Fruit fly (Drosophila melanogaster) Kc167 (cell line): ENCODE measurements around the gene CG6724.

Experiments used
- Myc ChIP-seq: fragments of >200 bp; optimal IDR thresholded peaks from 2 replicates; lab custom pipeline; 2017; ENCODE audit warnings: missing external identifiers
- Sin3A ChIP-seq: fragments of >200 bp; optimal IDR thresholded peaks from 2 replicates; lab custom pipeline; 2018; ENCODE audit warnings: missing external identifiers
- h ChIP-seq: fragments of >200 bp; optimal IDR thresholded peaks from 3 replicates; lab custom pipeline; 2018; ENCODE audit warnings: missing external identifiers
- insv ChIP-seq: fragments of >200 bp; optimal IDR thresholded peaks from 3 replicates; lab custom pipeline; 2018; ENCODE audit warnings: missing external identifiers
- psq ChIP-seq: fragments of >200 bp; optimal IDR thresholded peaks from 2 replicates; lab custom pipeline; 2017; ENCODE audit warnings: missing external identifiers
- ttk ChIP-seq: sonication (Bioruptor generic); optimal IDR thresholded peaks from 2 replicates; lab custom pipeline; 2017; ENCODE audit warnings: missing external identifiers

dm6 chr2L:10756049-10756448 is 13.7 kb downstream of the CG6724 start, which contains the start of gene CG17124:
- TF ChIP-seq insv (lab: Kevin White, UChicago) (no peak), h (no peak), Myc (lab: Kevin White, UChicago) (no peak), psq (no peak), ttk (lab: Kevin White, UChicago) (no peak), Sin3A (lab: Kevin White, UChicago) (no peak)
